Worm (Caenorhabditis elegans) whole organism, L4/young adult: ENCODE results near the gene noca-1.

Source experiments
- W03F9.2 ChIP-seq: fragments of 150-350 bp; optimal IDR thresholded peaks from 2 replicates; lab custom pipeline; 2014; ENCODE audit warnings: missing biosample characterization, missing genetic modification characterization
- dao-5 ChIP-seq: sonication (generic microtip); optimal IDR thresholded peaks from 2 replicates; lab custom pipeline; 2016; ENCODE audit warnings: missing genotype, missing genetic modification characterization, moderate library complexity, missing compliant biosample characterization
- him-1 ChIP-seq: sonication (generic microtip); optimal IDR thresholded peaks from 2 replicates; lab custom pipeline; 2016; ENCODE audit warnings: missing genotype, missing genetic modification reagents, missing genetic modification characterization, missing compliant biosample characterization

noca-1 gene

DNA sequence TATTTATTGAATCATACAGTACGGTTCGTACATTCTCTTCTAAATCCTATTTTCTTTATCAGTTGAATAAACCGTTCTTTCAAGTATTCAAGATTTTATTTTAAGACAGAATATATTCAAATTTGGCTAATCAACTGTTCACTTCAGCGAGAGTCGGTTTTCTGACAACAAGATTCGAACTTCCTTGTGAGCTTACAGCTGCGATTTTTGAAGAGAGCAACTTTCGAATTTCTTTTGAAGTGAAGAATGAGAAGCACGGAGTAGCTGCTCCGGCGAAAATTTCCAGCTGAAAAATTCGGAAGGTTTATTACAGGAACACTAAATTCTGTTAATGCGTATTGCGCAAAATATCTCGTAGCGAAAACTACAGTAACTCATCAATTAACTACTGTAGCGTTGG is 28.7 kb downstream of the noca-1 start:
- TF ChIP-seq him-1 (no peak), W03F9.2 (tag; lab: Kevin White, UChicago) (no peak), dao-5 (tag; lab: Kevin White, UChicago) (no peak)

DNA sequence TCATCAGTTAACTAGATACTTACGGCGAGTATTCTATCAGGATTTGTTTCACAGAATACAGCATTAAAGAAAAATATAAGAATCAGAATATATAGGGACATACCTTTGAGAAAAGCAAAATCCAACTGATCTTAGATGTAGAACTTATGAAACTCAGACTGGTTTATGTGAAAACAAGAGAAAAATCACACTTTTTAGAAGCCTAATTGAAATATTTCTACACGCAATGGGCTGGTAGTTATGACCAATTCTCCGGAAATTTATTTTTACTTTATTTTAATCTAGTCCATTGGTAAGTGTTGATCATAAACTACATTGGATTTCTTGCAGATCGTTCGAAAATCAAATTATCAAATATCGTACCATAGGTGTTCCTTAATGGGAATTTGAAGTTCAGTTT is 31.4 kb downstream of the noca-1 start, which contains the start of gene T09E8.4:
T09E8.4 (minus strand) TSS at position 101 of the 400 bp plus-strand sequence.
- TF ChIP-seq dao-5 (tag; lab: Kevin White, UChicago) (no peak), him-1 (no peak), W03F9.2 (tag; lab: Kevin White, UChicago) (no peak)

DNA sequence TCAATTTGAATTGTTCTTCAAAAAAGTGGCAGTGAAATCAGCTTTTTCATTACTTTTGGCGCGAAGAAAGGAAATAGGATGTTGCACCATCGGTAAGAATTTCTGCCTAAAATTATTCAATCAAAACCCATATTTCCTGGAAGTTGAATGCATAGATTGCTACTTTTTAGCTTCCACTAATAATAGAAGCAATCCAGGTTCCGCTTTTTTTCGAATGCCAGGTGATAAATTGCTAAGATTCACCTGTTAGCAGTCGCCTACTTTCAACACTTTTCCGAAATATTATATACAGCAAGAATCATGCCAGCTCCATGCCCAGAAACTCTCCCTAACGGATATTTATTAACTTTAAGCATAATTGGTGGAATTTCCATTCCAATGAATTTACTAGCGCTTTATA is 32.7 kb downstream of the noca-1 start, which contains the start of gene sri-6:
sri-6 (plus strand) TSS at position 301 of the 400 bp plus-strand sequence.
- no peak for TF ChIP-seq dao-5 (tag; lab: Kevin White, UChicago)
- no peak for TF ChIP-seq W03F9.2 (tag; lab: Kevin White, UChicago)
- no peak for TF ChIP-seq him-1

DNA sequence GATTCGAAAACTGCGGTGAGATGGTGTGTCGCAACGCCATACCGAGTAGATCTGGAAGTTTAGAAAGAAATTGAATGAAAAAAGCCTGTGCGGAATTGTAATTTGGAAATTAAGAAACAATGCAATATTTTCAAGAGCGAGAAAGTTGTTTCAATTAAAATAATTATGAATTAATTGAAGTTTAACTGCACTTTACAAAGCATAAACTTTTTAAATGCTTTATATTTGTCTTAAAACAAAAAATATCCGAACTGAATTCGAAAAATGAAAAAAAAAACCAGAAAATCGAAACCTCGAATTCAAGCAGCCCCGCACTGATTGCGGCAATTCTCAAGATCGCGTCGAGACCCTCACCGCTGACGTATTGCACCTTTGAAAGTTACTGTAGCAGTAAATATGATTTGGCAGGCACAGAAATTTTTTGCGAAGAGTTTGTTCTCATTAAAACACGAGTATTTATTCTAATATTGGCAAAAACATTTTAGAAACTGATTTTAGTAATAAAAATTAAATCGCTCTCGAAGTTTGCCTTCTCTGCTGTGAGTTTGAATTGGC is 40.8 kb downstream of the noca-1 start, which contains the start of gene sun-1:
sun-1 (minus strand) TSS at position 51 of the 555 bp plus-strand sequence.
- TF ChIP-seq dao-5 (tag; lab: Kevin White, UChicago) (no peak), W03F9.2 (tag; lab: Kevin White, UChicago) (no peak), him-1 (no peak)

ce11 chrV:13195548-13195947 is 42.8 kb downstream of the noca-1 start, which contains the start of gene F57B1.1:
F57B1.1 (minus strand) TSS chrV:13195648.
- TF ChIP-seq him-1 (no peak), W03F9.2 (tag; lab: Kevin White, UChicago) (no peak)

DNA sequence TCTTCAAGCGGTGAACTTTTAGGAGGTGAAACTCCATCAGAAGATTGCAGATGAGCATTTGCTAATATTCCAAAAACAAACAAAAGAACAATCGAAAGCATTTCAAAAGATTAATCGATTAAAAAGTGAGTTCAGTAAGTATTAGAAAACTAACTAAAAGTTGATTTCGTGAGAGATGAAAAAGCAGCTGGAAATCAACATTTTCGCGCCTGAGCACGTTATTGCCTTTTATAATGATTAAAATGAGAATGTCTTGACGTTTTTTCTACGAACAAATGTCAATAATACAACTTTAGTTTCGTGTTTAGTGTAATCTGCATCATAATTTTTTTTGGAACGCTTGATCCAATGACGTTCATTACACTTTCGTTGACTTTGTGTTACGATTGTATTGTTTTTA is 45.1 kb downstream of the noca-1 start, which contains the start of gene F57B1.9:
F57B1.9 (minus strand) TSS at position 101 of the 400 bp plus-strand sequence.
- TF ChIP-seq dao-5 (tag; lab: Kevin White, UChicago) (no peak), him-1 (no peak), W03F9.2 (tag; lab: Kevin White, UChicago) (no peak)

- TF ChIP-seq dao-5 (tag; lab: Kevin White, UChicago) (no peak), W03F9.2 (tag; lab: Kevin White, UChicago) (no peak), him-1 (no peak)
Observed at ce11 chrV:13200609-13201008, 47.9 kb downstream of the noca-1 start.

DNA sequence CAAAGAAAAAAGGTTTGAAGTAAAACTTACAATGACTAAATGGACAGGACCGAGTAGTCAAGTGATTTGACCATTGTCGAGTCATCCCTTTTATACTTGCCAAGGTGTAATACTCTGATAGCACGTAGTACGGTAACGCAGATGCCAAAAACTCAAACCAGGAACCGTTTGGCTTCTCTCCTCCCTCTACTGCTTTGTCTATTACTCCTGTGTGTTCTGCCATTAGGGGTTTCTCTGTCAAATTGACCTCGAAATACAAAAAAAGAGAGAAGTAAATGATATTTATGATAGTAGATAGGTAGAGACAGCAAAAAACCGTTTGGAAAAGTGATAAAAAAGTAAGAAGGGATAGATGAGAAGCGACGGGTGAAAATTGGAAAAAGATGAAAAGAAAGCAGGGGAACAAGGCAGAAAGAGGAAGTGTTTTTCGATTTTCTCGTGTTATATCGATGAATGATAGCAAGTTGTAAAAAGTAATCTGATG is 49.5 kb downstream of the noca-1 start, which contains the start of the genes col-159 and col-160:
col-159 (minus strand) TSS at position 51 of the 484 bp plus-strand sequence.
col-160 (minus strand) TSS at position 63 of the 484 bp plus-strand sequence.
- TF ChIP-seq W03F9.2 (tag; lab: Kevin White, UChicago) = no peak
- no peak for TF ChIP-seq him-1
- TF ChIP-seq dao-5 (tag; lab: Kevin White, UChicago) = no peak

ce11 chrV:13206514-13206913 is 53.8 kb downstream of the noca-1 start:
- no peak for TF ChIP-seq W03F9.2 (tag; lab: Kevin White, UChicago)
- TF ChIP-seq dao-5 (tag; lab: Kevin White, UChicago) = no peak
- no peak for TF ChIP-seq him-1

ce11 chrV:13207426-13207825 is 54.7 kb downstream of the noca-1 start, which contains the start of gene F57B1.5:
F57B1.5 (plus strand) TSS chrV:13207726.
- TF ChIP-seq him-1 = no peak
- TF ChIP-seq W03F9.2 (tag; lab: Kevin White, UChicago) = no peak
- no peak for TF ChIP-seq dao-5 (tag; lab: Kevin White, UChicago)

DNA sequence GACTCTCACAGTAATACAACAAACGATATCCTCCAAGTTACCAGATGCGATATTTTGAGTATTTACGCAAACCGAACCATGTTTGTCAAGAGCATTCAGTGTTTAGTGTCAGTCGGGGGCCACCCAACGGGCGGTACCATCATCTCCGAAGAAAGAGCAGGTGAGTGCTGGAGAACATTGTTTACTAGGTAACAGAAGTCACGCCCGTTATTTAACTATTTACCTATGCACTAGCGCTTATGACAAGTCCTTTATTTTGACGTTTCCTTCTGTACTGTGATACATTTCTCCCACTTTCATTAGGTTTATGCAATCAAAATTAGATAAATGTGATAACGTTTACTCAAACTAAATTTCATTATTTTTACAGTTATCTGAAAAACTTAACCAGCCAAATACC is 56.8 kb downstream of the noca-1 start, which contains the start of gene F57B1.6:
F57B1.6 (plus strand) TSS at position 79 of the 400 bp plus-strand sequence.
- TF ChIP-seq him-1 (no peak), dao-5 (tag; lab: Kevin White, UChicago) (no peak), W03F9.2 (tag; lab: Kevin White, UChicago) (no peak)

DNA sequence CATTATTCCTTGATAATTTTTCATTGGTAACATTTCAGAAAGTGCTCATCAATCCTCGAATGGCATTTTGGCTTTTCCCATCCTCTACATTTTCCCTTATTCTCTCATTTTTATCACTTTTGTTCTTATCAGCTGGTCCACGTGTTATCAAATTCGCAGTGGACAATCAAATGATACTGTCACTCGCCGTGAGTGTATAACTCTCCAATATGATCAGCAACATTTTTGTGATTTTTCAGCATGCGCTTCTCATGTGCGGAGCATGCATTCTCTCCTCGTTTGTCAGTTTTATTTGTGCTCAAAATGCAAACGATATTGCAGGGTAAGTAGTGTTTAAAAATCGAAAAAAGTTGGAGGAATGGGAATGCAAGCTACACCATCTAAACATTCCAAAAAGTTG is 59.9 kb downstream of the noca-1 start:
- no peak for TF ChIP-seq dao-5 (tag; lab: Kevin White, UChicago)
- no peak for TF ChIP-seq him-1
- TF ChIP-seq W03F9.2 (tag; lab: Kevin White, UChicago) = no peak

- TF ChIP-seq him-1 (no peak), W03F9.2 (tag; lab: Kevin White, UChicago) (no peak), dao-5 (tag; lab: Kevin White, UChicago) (no peak)
Observed at ce11 chrV:13221066-13221465, 68.3 kb downstream of the noca-1 start.
